Worm (Caenorhabditis elegans): ENCODE data around the gene Y62E10A.20.

Y62E10A.20 gene

ce11 chrIV:13388779-13389178 lies 2.9 kb upstream of the Y62E10A.20 start (continued):
- TF ChIP-seq snpc-3.4 (tag; optimal IDR thresholded peaks at IDR 0.05) (peak; percentile 30), aptf-2 (GFP tag; conservative IDR thresholded peaks at IDR 0.05) (no peak), nfya-1 (tag; optimal IDR thresholded peaks at IDR 0.05; ENCODE audit: borderline replicate concordance, insufficient read depth) (no peak), nhr-120 (GFP tag; IDR thresholded peaks at IDR 0.05) (no peak), tbx-9 (tag; optimal IDR thresholded peaks at IDR 0.05; ENCODE audit: borderline replicate concordance) (no peak), gei-17 (GFP tag; optimal IDR thresholded peaks at IDR 0.05) (peak; percentile 20), hmg-20 (GFP tag; IDR thresholded peaks at IDR 0.05) (0 out of 2 replicates have a peak, but pooled peaks have one; percentile 3), lin-26 (GFP tag; IDR thresholded peaks at IDR 0.05) (no peak), repo-1 (tag; optimal IDR thresholded peaks at IDR 0.05) (peak; percentile 82), tlf-1 (GFP tag; optimal IDR thresholded peaks at IDR 0.05) (peak; percentile 29), mel-28 (tag; optimal IDR thresholded peaks at IDR 0.05; ENCODE audit: borderline replicate concordance) (no peak), cebp-2 (GFP tag; IDR thresholded peaks at IDR 0.05) (0 out of 2 replicates have a peak, but pooled peaks have one; percentile 32), unc-62 (GFP tag; optimal IDR thresholded peaks at IDR 0.05) (no peak), nhr-27 (tag; optimal IDR thresholded peaks at IDR 0.05) (no peak), lsy-27 (tag; optimal IDR thresholded peaks at IDR 0.05; ENCODE audit: borderline replicate concordance, insufficient read depth) (no peak), madf-6 (GFP tag; IDR thresholded peaks at IDR 0.05) (no peak), snpc-4 (GFP tag; optimal IDR thresholded peaks at IDR 0.05) (no peak), snpc-4 (tag; optimal IDR thresholded peaks at IDR 0.05) (no peak), F22D6.2 (tag; optimal IDR thresholded peaks at IDR 0.05) (peak; percentile 29), hsf-1 (GFP tag; IDR thresholded peaks at IDR 0.05) (no peak), pbrm-1 (GFP tag; IDR thresholded peaks at IDR 0.05) (peak; percentile 71), K11D2.4 (GFP tag; IDR thresholded peaks at IDR 0.05) (peak; percentile 60), ceh-58 (GFP tag; IDR thresholded peaks at IDR 0.05) (no peak), aptf-3 (GFP tag; IDR thresholded peaks at IDR 0.05) (no peak), attf-5 (GFP tag; optimal IDR thresholded peaks at IDR 0.05) (no peak), lin-40 (tag; optimal IDR thresholded peaks at IDR 0.05) (peak; percentile 47), athp-1 (tag; optimal IDR thresholded peaks at IDR 0.05) (no peak), ama-1 (optimal IDR thresholded peaks at IDR 0.05) (peak; percentile 62), ama-1 (GFP tag; optimal IDR thresholded peaks at IDR 0.05) (no peak), somi-1 (GFP tag; optimal IDR thresholded peaks at IDR 0.05) (no peak), bed-2 (GFP tag; IDR thresholded peaks at IDR 0.05) (no peak), xnd-1 (tag; optimal IDR thresholded peaks at IDR 0.05) (no peak), mcd-1 (GFP tag; IDR thresholded peaks at IDR 0.05) (peak; percentile 51), akir-1 (GFP tag; optimal IDR thresholded peaks at IDR 0.05) (no peak), sdz-38 (tag; optimal IDR thresholded peaks at IDR 0.05) (no peak), Y56A3A.18 (GFP tag; IDR thresholded peaks at IDR 0.05) (peak; percentile 67; the same call in 1 of the 2 replicates), ceh-91 (GFP tag; IDR thresholded peaks at IDR 0.05) (no peak)

DNA sequence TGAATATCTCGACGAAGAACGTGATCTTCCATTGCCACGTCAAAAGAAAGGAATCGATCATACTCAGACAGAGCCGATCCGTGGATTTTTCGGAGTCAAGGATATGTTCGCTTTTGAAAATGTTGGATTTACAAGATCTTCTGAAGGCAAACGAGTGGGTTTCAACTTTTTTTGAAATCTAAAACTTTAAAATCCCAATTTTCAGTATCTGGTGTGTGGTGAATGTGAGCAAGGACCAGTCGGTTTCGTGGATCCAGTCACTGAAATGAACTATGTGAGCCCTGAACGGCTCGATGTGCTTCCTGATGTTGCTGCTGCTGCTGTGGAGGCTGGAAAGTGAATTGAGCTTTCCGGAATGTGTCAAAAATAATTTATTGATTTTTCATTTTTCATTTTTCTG lies 1.0 kb upstream of the Y62E10A.20 start, which contains the start of gene lsm-3:
Gene lsm-3, plus strand, starts transcription at position 301 of the 400 bp plus-strand sequence.
- TF ChIP-seq him-1 (tag; optimal IDR thresholded peaks at IDR 0.05) (no peak), hlh-12 (tag; optimal IDR thresholded peaks at IDR 0.05) (no peak)

Measured in whole organism, young adult.